Fruit fly (Drosophila melanogaster) whole organism, pupa: Measurements from ENCODE around the gene RpL36.

ENCODE experiments used
- CG10348 ChIP-seq: fragments of 200-800 bp; sonication (Bioruptor generic); IDR thresholded peaks from 2 replicates; pipeline ENCODE4 v1.3.6; 2022; ENCODE audit warnings: missing biosample characterization, missing genetic modification characterization
- EcR ChIP-seq: fragments of 200-800 bp; sonication (Bioruptor generic); optimal IDR thresholded peaks from 3 replicates; lab custom pipeline; 2019; ENCODE audit warnings: missing biosample characterization, missing genetic modification characterization, mild to moderate bottlenecking, moderate library complexity, missing genetic modification reagents
- Ets98B ChIP-seq: fragments of 200-800 bp; sonication (Bioruptor generic); IDR thresholded peaks from 2 replicates; pipeline ENCODE4 v1.3.6; 2022; ENCODE audit warnings: missing biosample characterization, missing genetic modification characterization

dm6 chrX:610048-610447 lies 19.2 kb downstream of the RpL36 start:
- TF ChIP-seq CG10348 (GFP tag; lab: Robert Waterston, UW) (no peak), Ets98B (no peak), EcR (GFP tag; lab: Kevin White, UChicago) (no peak)
